Fruit fly (Drosophila melanogaster) whole organism: Measurements from ENCODE around the gene kon.
A peak's percentile ranks its signal among the peaks of the same experiment; 100 is the strongest.

ENCODE experiments used
- CG8478 ChIP-seq: fragments of >200 bp; optimal IDR thresholded peaks from 2 replicates; lab custom pipeline; 2018; ENCODE audit warnings: inconsistent platforms
- Dll ChIP-seq: fragments of >200 bp; optimal IDR thresholded peaks from 2 replicates; lab custom pipeline; 2017
- EcR ChIP-seq, 2 experiments: fragments of >200 bp; optimal IDR thresholded peaks; 2 replicates each; lab custom pipeline; 2017; ENCODE audit warnings: missing biosample characterization in 2 of 2, missing genetic modification characterization in 2 of 2, missing genetic modification reagents in 2 of 2
- pan ChIP-seq: fragments of >200 bp; optimal IDR thresholded peaks from 2 replicates; lab custom pipeline; 2017
- psq ChIP-seq: fragments of >200 bp; optimal IDR thresholded peaks from 2 replicates; lab custom pipeline; 2017

DNA sequence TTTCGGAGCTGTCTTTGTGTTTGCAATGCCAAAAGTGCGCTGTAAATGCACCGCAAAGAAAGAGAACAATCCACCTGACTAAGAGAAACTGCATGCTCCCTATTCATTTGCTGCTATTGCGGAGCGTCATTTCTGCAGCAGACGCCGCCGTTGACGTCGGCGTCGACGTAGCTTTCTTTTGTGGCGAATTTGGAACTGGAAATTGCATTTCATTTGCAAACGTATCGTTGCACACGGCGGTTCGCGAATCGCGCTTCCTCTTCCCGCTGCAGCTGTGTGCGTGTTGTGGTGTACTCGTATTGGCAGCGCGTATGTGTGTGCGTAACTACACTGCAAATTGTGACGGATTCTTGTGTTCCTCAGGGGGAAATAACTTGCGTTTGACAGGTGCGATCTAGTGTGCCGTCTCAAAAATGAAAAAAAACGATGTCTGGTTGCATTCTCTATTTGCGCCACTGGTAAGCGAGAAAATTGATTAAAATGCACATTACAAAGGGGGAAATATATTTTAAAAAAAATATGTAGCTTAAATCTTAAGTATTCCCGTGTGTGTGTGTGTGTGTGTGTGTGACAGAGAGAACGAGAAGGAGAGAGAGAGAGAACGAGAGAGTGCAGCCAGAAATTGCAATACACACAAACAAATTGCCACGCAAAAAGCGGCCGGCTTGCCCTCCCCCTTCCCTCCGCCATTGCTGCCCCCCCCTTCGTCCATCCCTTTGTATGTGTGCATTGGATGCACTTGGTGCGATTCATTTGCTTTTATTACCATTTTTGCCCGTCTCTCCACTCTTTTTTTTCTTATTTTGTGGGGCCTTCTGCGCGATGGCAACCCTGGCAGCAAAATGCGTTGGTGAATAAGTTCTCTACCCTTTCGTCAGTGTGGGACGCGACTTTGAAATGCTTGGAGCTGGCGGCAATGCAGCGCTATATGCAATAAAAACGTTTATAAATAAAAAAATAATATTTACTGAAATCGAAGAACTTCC is 48.0 kb downstream of the kon start:
- no peak for TF ChIP-seq pan (lab: Kevin White, UChicago)
- TF ChIP-seq psq (lab: Kevin White, UChicago) = no peak
- TF ChIP-seq Dll (lab: Kevin White, UChicago) = no peak
- peak; percentile 86 for TF ChIP-seq CG8478 (lab: Kevin White, UChicago)
- TF ChIP-seq EcR (GFP tag; optimal IDR thresholded peaks at IDR 0.05; lab: Kevin White, UChicago) = peak in 1 of 2 experiments; percentile 41
